Worm (Caenorhabditis elegans) whole organism, young adult: Measurements from ENCODE around the gene srb-13.

Experiments used
- C06A6.2 ChIP-seq: fragments of 200-800 bp; sonication (Bioruptor generic); conservative IDR thresholded peaks from 2 replicates; pipeline ENCODE4 v1.3.6; 2022; ENCODE audit warnings: missing genetic modification characterization, missing compliant biosample characterization
- F55B11.4 ChIP-seq: sonication (generic microtip); optimal IDR thresholded peaks from 2 replicates; lab custom pipeline; 2016; ENCODE audit warnings: missing compliant biosample characterization, missing genetic modification characterization, borderline replicate concordance; ENCODE audit not compliant: insufficient read depth
- Y56A3A.18 ChIP-seq: fragments of 200-800 bp; sonication (Bioruptor generic); IDR thresholded peaks from 2 replicates; pipeline ENCODE4 v1.3.6; 2022; ENCODE audit warnings: missing genetic modification reagents, missing genetic modification characterization, missing compliant biosample characterization
- ceh-40 ChIP-seq: fragments of 200-800 bp; sonication (Bioruptor generic); IDR thresholded peaks from 2 replicates; pipeline ENCODE4 v1.3.6; 2022; ENCODE audit warnings: missing genetic modification characterization, missing compliant biosample characterization
- ceh-79 ChIP-seq: sonication (generic microtip); optimal IDR thresholded peaks from 2 replicates; lab custom pipeline; 2017; ENCODE audit warnings: mild to moderate bottlenecking, missing genetic modification characterization, missing compliant biosample characterization
- hlh-12 ChIP-seq: sonication (generic microtip); optimal IDR thresholded peaks from 2 replicates; lab custom pipeline; 2016; ENCODE audit warnings: missing genetic modification characterization, missing compliant biosample characterization
- hsf-1 ChIP-seq: fragments of 200-800 bp; sonication (Bioruptor generic); IDR thresholded peaks from 2 replicates; pipeline ENCODE4 v1.3.6; 2022; ENCODE audit warnings: missing genetic modification reagents, missing genetic modification characterization, missing compliant biosample characterization
- lag-1 ChIP-seq: fragments of 200-800 bp; sonication (Bioruptor generic); IDR thresholded peaks from 2 replicates; pipeline ENCODE4 v1.3.6; 2022; ENCODE audit warnings: missing genetic modification reagents, missing genetic modification characterization, missing compliant biosample characterization
- nhr-90 ChIP-seq: sonication (generic microtip); optimal IDR thresholded peaks from 2 replicates; lab custom pipeline; 2016; ENCODE audit warnings: missing genotype, mild to moderate bottlenecking, missing genetic modification characterization, missing compliant biosample characterization
- pbrm-1 ChIP-seq: fragments of 200-800 bp; sonication (Bioruptor generic); IDR thresholded peaks from 2 replicates; pipeline ENCODE4 v1.3.6; 2022; ENCODE audit warnings: missing genetic modification reagents, missing genetic modification characterization, missing compliant biosample characterization
- rcor-1 ChIP-seq: fragments of 200-800 bp; sonication (Bioruptor generic); IDR thresholded peaks from 2 replicates; pipeline ENCODE4 v1.3.6; 2022; ENCODE audit warnings: missing genetic modification reagents, missing genetic modification characterization, missing compliant biosample characterization
- zim-3 ChIP-seq: sonication (generic microtip); optimal IDR thresholded peaks from 2 replicates; lab custom pipeline; 2017; ENCODE audit warnings: mild to moderate bottlenecking, missing genetic modification characterization, moderate library complexity, missing compliant biosample characterization

Gene srb-13

DNA sequence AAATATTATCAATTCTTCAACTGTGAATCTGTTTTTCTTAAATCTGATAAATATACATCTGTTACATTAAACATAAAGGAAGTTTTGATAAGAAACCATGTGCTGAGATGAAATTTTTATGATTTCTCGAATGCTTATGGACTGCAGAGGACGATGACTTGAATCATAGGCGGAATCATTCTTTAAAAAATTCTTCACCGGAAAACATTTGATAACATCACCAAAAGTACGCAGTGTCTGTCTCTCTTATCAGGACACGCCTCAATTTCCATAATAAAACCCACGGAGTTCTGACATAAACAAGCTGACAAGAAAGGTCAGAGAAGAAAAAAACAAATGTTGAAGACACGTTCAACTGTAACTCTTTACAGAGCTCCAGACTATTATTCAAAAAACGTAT lies 47.7 kb downstream of the srb-13 start, which contains the start of gene F09C12.2:
TSS of gene F09C12.2 (plus strand) at position 320 of the 400 bp plus-strand sequence.
- TF ChIP-seq ceh-40 (no peak), lag-1 (GFP tag; lab: Robert Waterston, UW) (no peak), ceh-79 (no peak), zim-3 (tag; lab: Kevin White, UChicago) (no peak), hlh-12 (tag; lab: Kevin White, UChicago) (no peak), F55B11.4 (no peak), rcor-1 (GFP tag; lab: Robert Waterston, UW) (no peak), C06A6.2 (GFP tag; lab: Robert Waterston, UW) (no peak), pbrm-1 (no peak), hsf-1 (GFP tag; lab: Robert Waterston, UW) (no peak), Y56A3A.18 (GFP tag; lab: Robert Waterston, UW) (no peak), nhr-90 (no peak)
- TF ChIP-seq, all 124 proteins: peak for 0
